Worm (Caenorhabditis elegans) whole organism, young adult: ENCODE data around the gene ZK742.6.

Experiments used
- B0261.1 ChIP-seq: sonication (generic microtip); optimal IDR thresholded peaks from 2 replicates; lab custom pipeline; 2016; ENCODE audit warnings: mild to moderate bottlenecking, missing genetic modification characterization, moderate library complexity, missing compliant biosample characterization
- F33H1.4 ChIP-seq: fragments of 200-800 bp; sonication (Bioruptor generic); IDR thresholded peaks from 2 replicates; pipeline ENCODE4 v1.3.6; 2022; ENCODE audit warnings: missing genetic modification reagents, missing genetic modification characterization, missing compliant biosample characterization
- F37B4.10 ChIP-seq: fragments of 200-800 bp; sonication (Bioruptor generic); IDR thresholded peaks from 2 replicates; pipeline ENCODE4 v1.3.6; 2022; ENCODE audit warnings: missing genetic modification characterization, missing compliant biosample characterization
- F57C9.4 ChIP-seq: sonication (generic microtip); optimal IDR thresholded peaks from 2 replicates; lab custom pipeline; 2017; ENCODE audit warnings: mild to moderate bottlenecking, missing genetic modification characterization, missing compliant biosample characterization
- K11D2.4 ChIP-seq: fragments of 200-800 bp; sonication (Bioruptor generic); IDR thresholded peaks from 2 replicates; pipeline ENCODE4 v1.3.6; 2022; ENCODE audit warnings: missing genetic modification reagents, missing genetic modification characterization, missing compliant biosample characterization
- Y67H2A.10 ChIP-seq: fragments of 200-800 bp; sonication (Bioruptor generic); conservative IDR thresholded peaks from 2 replicates; pipeline ENCODE4 v1.3.6; 2022; ENCODE audit warnings: missing genetic modification reagents, missing genetic modification characterization, missing compliant biosample characterization
- Y95B8A.8 ChIP-seq: fragments of 200-800 bp; sonication (Bioruptor generic); IDR thresholded peaks from 2 replicates; pipeline ENCODE4 v1.3.6; 2022; ENCODE audit warnings: missing genetic modification reagents, missing genetic modification characterization, missing compliant biosample characterization
- ama-1 ChIP-seq, 3 experiments: fragments of 150-350 bp in 1 of 3; sonication (generic microtip) in 2 of 3; optimal IDR thresholded peaks; 2 replicates each; lab custom pipeline; 2014 to 2018; ENCODE audit warnings: missing biosample characterization in 2 of 3, missing genetic modification characterization in 2 of 3, missing genetic modification reagents in 2 of 3
- atf-7 ChIP-seq: sonication (generic microtip); optimal IDR thresholded peaks from 2 replicates; lab custom pipeline; 2017; ENCODE audit warnings: mild to moderate bottlenecking, missing genetic modification characterization, missing compliant biosample characterization
- athp-1 ChIP-seq: sonication (generic microtip); optimal IDR thresholded peaks from 2 replicates; lab custom pipeline; 2017; ENCODE audit warnings: mild to moderate bottlenecking, missing genetic modification characterization, missing compliant biosample characterization
- bed-1 ChIP-seq: fragments of 200-800 bp; sonication (Bioruptor generic); IDR thresholded peaks from 2 replicates; pipeline ENCODE4 v1.3.6; 2022; ENCODE audit warnings: missing genetic modification reagents, missing genetic modification characterization, missing compliant biosample characterization
- cebp-2 ChIP-seq: fragments of 200-800 bp; sonication (Bioruptor generic); IDR thresholded peaks from 2 replicates; pipeline ENCODE4 v1.3.6; 2022; ENCODE audit warnings: missing genetic modification characterization, missing compliant biosample characterization
- ceh-79 ChIP-seq: sonication (generic microtip); optimal IDR thresholded peaks from 2 replicates; lab custom pipeline; 2017; ENCODE audit warnings: mild to moderate bottlenecking, missing genetic modification characterization, missing compliant biosample characterization
- ceh-91 ChIP-seq: fragments of 200-800 bp; sonication (Bioruptor generic); IDR thresholded peaks from 2 replicates; pipeline ENCODE4 v1.3.6; 2022; ENCODE audit warnings: missing genetic modification reagents, missing genetic modification characterization, missing compliant biosample characterization
- dox-1 ChIP-seq: fragments of 200-800 bp; sonication (Bioruptor generic); IDR thresholded peaks from 2 replicates; pipeline ENCODE4 v1.3.6; 2022; ENCODE audit warnings: missing genetic modification reagents, missing genetic modification characterization, missing compliant biosample characterization
- efl-1 ChIP-seq: fragments of 150-350 bp; optimal IDR thresholded peaks from 2 replicates; lab custom pipeline; 2014; ENCODE audit warnings: missing biosample characterization, missing genetic modification reagents, missing genetic modification characterization
- hrde-1 ChIP-seq: sonication (generic microtip); optimal IDR thresholded peaks from 2 replicates; lab custom pipeline; 2016; ENCODE audit warnings: missing genetic modification characterization, mild to moderate bottlenecking, missing compliant biosample characterization, moderate library complexity, missing genotype, missing genetic modification reagents, borderline replicate concordance
- let-526 ChIP-seq: fragments of 200-800 bp; sonication (Bioruptor generic); IDR thresholded peaks from 2 replicates; pipeline ENCODE4 v1.3.6; 2022; ENCODE audit warnings: missing genetic modification reagents, missing genetic modification characterization, missing compliant biosample characterization
- let-607 ChIP-seq, 2 experiments: fragments of 200-800 bp in 1 of 2; sonication (Bioruptor generic) in 1 of 2; sonication (generic microtip) in 1 of 2; optimal IDR thresholded peaks; 2 replicates each; lab custom pipeline; 2016 to 2018; ENCODE audit warnings: mild to moderate bottlenecking in 2 of 2, missing compliant biosample characterization in 2 of 2, missing genetic modification characterization in 2 of 2, moderate library complexity in 2 of 2, missing genotype in 1 of 2
- lin-40 ChIP-seq: sonication (generic microtip); optimal IDR thresholded peaks from 2 replicates; lab custom pipeline; 2016; ENCODE audit warnings: missing genetic modification characterization, mild to moderate bottlenecking, missing compliant biosample characterization, missing genotype, missing genetic modification reagents
- lsl-1 ChIP-seq: fragments of 200-800 bp; sonication (Bioruptor generic); optimal IDR thresholded peaks from 2 replicates; lab custom pipeline; 2018; ENCODE audit warnings: mild to moderate bottlenecking, missing genetic modification characterization, moderate library complexity, missing compliant biosample characterization
- madf-6 ChIP-seq: fragments of 200-800 bp; sonication (Bioruptor generic); IDR thresholded peaks from 2 replicates; pipeline ENCODE4 v1.3.6; 2022; ENCODE audit warnings: missing genetic modification reagents, missing genetic modification characterization, missing compliant biosample characterization
- mes-4 ChIP-seq: sonication (generic microtip); optimal IDR thresholded peaks from 2 replicates; lab custom pipeline; 2016; ENCODE audit warnings: missing genotype, missing genetic modification characterization, missing compliant biosample characterization
- nhr-120 ChIP-seq: fragments of 200-800 bp; sonication (Bioruptor generic); IDR thresholded peaks from 2 replicates; pipeline ENCODE4 v1.3.6; 2022; ENCODE audit warnings: missing genetic modification characterization, missing compliant biosample characterization
- pbrm-1 ChIP-seq: fragments of 200-800 bp; sonication (Bioruptor generic); IDR thresholded peaks from 2 replicates; pipeline ENCODE4 v1.3.6; 2022; ENCODE audit warnings: missing genetic modification reagents, missing genetic modification characterization, missing compliant biosample characterization
- rec-8 ChIP-seq, 2 experiments: sonication (generic microtip); optimal IDR thresholded peaks; 2 replicates each; lab custom pipeline; 2016; ENCODE audit warnings: mild to moderate bottlenecking in 2 of 2, missing genetic modification characterization in 2 of 2, missing genetic modification reagents in 2 of 2, missing genotype in 2 of 2, missing biosample characterization in 1 of 2, missing compliant biosample characterization in 1 of 2, moderate library complexity in 1 of 2
- sea-2 ChIP-seq: fragments of 200-800 bp; sonication (Bioruptor generic); IDR thresholded peaks from 2 replicates; pipeline ENCODE4 v1.3.6; 2022; ENCODE audit warnings: missing genetic modification characterization, missing compliant biosample characterization
- snpc-3.4 ChIP-seq: sonication (generic microtip); optimal IDR thresholded peaks from 2 replicates; lab custom pipeline; 2017; ENCODE audit warnings: missing genetic modification characterization, mild to moderate bottlenecking, missing compliant biosample characterization, antibody characterized with exemption, moderate library complexity, missing genotype, missing genetic modification reagents
- tbp1 ChIP-seq: fragments of 200-800 bp; sonication (Bioruptor generic); optimal IDR thresholded peaks from 2 replicates; lab custom pipeline; 2018; ENCODE audit warnings: mild to moderate bottlenecking, missing genetic modification characterization, missing compliant biosample characterization
- xnd-1 ChIP-seq: sonication (generic microtip); optimal IDR thresholded peaks from 2 replicates; lab custom pipeline; 2016; ENCODE audit warnings: missing genotype, missing genetic modification reagents, missing genetic modification characterization, missing compliant biosample characterization
- zfh-2 ChIP-seq: fragments of 200-800 bp; sonication (Bioruptor generic); conservative IDR thresholded peaks from 2 replicates; pipeline ENCODE4 v1.3.6; 2022; ENCODE audit warnings: missing genetic modification reagents, missing genetic modification characterization, missing compliant biosample characterization
- ztf-28 ChIP-seq: fragments of 200-800 bp; sonication (Bioruptor generic); IDR thresholded peaks from 2 replicates; pipeline ENCODE4 v1.3.6; 2022; ENCODE audit warnings: missing genetic modification reagents, missing genetic modification characterization, missing compliant biosample characterization

ZK742.6 gene

ce11 chrV:7830952-7831351 is 16.2 kb upstream of the ZK742.6 start:
- 0 out of 2 replicates have a peak, but pooled peaks have one; percentile 19 for TF ChIP-seq ztf-28
- TF ChIP-seq zfh-2 (GFP tag; lab: Robert Waterston, UW): peak; percentile 84
- TF ChIP-seq F37B4.10 (GFP tag; lab: Robert Waterston, UW): 0 out of 2 replicates have a peak, but pooled peaks have one; percentile 29
- TF ChIP-seq dox-1 (GFP tag; lab: Robert Waterston, UW): 0 out of 2 replicates have a peak, but pooled peaks have one; percentile 24
- no peak for TF ChIP-seq Y67H2A.10 (GFP tag; lab: Robert Waterston, UW)
- no peak for TF ChIP-seq ceh-91 (GFP tag; lab: Robert Waterston, UW)

ce11 chrV:7826917-7827316 is 12.2 kb upstream of the ZK742.6 start, which contains the start of gene mig-6:
Gene mig-6, plus strand, starts transcription at chrV:7827217.
- TF ChIP-seq B0261.1 (tag; lab: Kevin White, UChicago) (no peak), nhr-120 (GFP tag; lab: Robert Waterston, UW) (no peak), atf-7 (tag; lab: Kevin White, UChicago) (no peak), ama-1 (optimal IDR thresholded peaks at IDR 0.05; lab: Kevin White, UChicago) (no peak), ama-1 (GFP tag; optimal IDR thresholded peaks at IDR 0.05; lab: Kevin White, UChicago) (no peak), let-526 (no peak), F33H1.4 (GFP tag; lab: Robert Waterston, UW) (no peak), hrde-1 (tag; lab: Kevin White, UChicago) (no peak), mes-4 (tag; lab: Kevin White, UChicago) (no peak), ceh-79 (tag; lab: Kevin White, UChicago) (no peak), K11D2.4 (GFP tag; lab: Robert Waterston, UW) (no peak)

ce11 chrV:7826362-7826761 is 11.6 kb upstream of the ZK742.6 start:
- no peak for TF ChIP-seq Y95B8A.8 (GFP tag; lab: Robert Waterston, UW)
- TF ChIP-seq cebp-2 (GFP tag; lab: Robert Waterston, UW): no peak
- no peak for TF ChIP-seq athp-1 (tag; lab: Kevin White, UChicago)
- no peak for TF ChIP-seq rec-8 (tag; optimal IDR thresholded peaks at IDR 0.05; lab: Kevin White, UChicago)

- TF ChIP-seq pbrm-1 (GFP tag; lab: Robert Waterston, UW): no peak
- TF ChIP-seq sea-2: no peak
- TF ChIP-seq lin-40 (tag; lab: Kevin White, UChicago): no peak
- TF ChIP-seq nhr-120 (GFP tag; lab: Robert Waterston, UW): no peak
- TF ChIP-seq lsl-1 (GFP tag; lab: Kevin White, UChicago): no peak
- TF ChIP-seq athp-1 (tag; lab: Kevin White, UChicago): no peak
Measured at ce11 chrV:7825836-7826235, 11.1 kb upstream of the ZK742.6 start.

ce11 chrV:7824138-7824537 is 9.4 kb upstream of the ZK742.6 start:
- TF ChIP-seq pbrm-1 (GFP tag; lab: Robert Waterston, UW) (no peak), F57C9.4 (tag; lab: Kevin White, UChicago) (no peak), let-526 (no peak), atf-7 (tag; lab: Kevin White, UChicago) (no peak), xnd-1 (tag; lab: Kevin White, UChicago) (no peak), efl-1 (GFP tag; lab: Kevin White, UChicago) (no peak), snpc-3.4 (tag; lab: Kevin White, UChicago) (no peak), madf-6 (GFP tag; lab: Robert Waterston, UW) (no peak), let-607 (tag; optimal IDR thresholded peaks at IDR 0.05; lab: Kevin White, UChicago) (no peak), bed-1 (GFP tag; lab: Robert Waterston, UW) (no peak), tbp1 (no peak)
